Fruit fly (Drosophila melanogaster) whole organism, embryonic: Measurements from ENCODE around the gene wcy.

Experiments
- CG10321 ChIP-seq: fragments of 200-800 bp; sonication (Bioruptor generic); IDR thresholded peaks from 2 replicates; pipeline ENCODE4 v1.3.6; 2022; ENCODE audit warnings: missing biosample characterization, missing genetic modification characterization
- CG16779 ChIP-seq: fragments of 200-800 bp; sonication (Bioruptor generic); IDR thresholded peaks from 2 replicates; pipeline ENCODE4 v1.3.6; 2022; ENCODE audit warnings: missing biosample characterization, missing genetic modification characterization
- CG4820 ChIP-seq: fragments of 200-800 bp; sonication (Bioruptor generic); optimal IDR thresholded peaks from 3 replicates; lab custom pipeline; 2016; ENCODE audit warnings: missing biosample characterization, missing genetic modification characterization
- CG7271 ChIP-seq: fragments of 200-800 bp; sonication (Bioruptor generic); optimal IDR thresholded peaks from 2 replicates; lab custom pipeline; 2018; ENCODE audit warnings: missing biosample characterization, mild to moderate bottlenecking, missing genetic modification characterization, moderate library complexity
- CG9817 ChIP-seq: fragments of 200-800 bp; sonication (Bioruptor generic); optimal IDR thresholded peaks from 2 replicates; lab custom pipeline; 2018; ENCODE audit warnings: missing biosample characterization, mild to moderate bottlenecking, missing genetic modification characterization, moderate library complexity
- Dek ChIP-seq: fragments of 200-800 bp; sonication (Bioruptor generic); optimal IDR thresholded peaks from 3 replicates; lab custom pipeline; 2019; ENCODE audit warnings: missing biosample characterization, mild to moderate bottlenecking, missing genetic modification characterization, moderate library complexity
- Hr39 ChIP-seq: fragments of >200 bp; optimal IDR thresholded peaks from 2 replicates; lab custom pipeline; 2017
- YL-1 ChIP-seq: fragments of 200-800 bp; sonication (Bioruptor generic); optimal IDR thresholded peaks from 3 replicates; lab custom pipeline; 2017; ENCODE audit warnings: missing biosample characterization, mild to moderate bottlenecking, missing genetic modification characterization
- cad ChIP-seq: fragments of >200 bp; optimal IDR thresholded peaks from 2 replicates; lab custom pipeline; 2017; ENCODE audit warnings: missing biosample characterization, missing genetic modification characterization

DNA sequence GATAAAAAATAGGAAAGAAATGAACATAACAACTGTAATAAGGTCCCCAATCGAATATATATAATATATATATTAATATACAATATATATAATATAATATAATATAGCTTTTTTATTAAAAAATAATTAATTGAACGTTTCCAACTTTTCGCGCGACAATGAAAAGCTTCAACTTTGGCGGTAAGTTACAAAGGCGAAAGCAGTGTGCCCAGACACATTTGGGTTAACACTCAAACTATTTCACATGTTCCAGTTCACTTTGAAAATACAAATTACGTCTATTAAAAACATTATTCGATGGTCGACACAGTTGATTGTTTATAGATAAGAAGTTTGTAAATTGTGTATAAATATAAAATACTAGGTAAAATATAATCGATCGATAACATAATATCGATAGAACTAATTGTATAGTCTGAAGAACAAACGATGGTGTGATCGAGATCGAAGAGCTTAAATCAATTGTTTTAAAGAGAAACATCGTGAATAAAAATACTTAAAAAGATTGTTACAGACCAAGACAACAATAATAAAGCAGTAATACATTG lies 28.5 kb upstream of the wcy start:
- no peak for TF ChIP-seq YL-1
- no peak for TF ChIP-seq Dek
- TF ChIP-seq CG7271 (tag; lab: Kevin White, UChicago), result no peak
- no peak for TF ChIP-seq cad (GFP tag; lab: Kevin White, UChicago)
- TF ChIP-seq CG4820 (GFP tag; lab: Kevin White, UChicago), result no peak
- no peak for TF ChIP-seq CG16779 (GFP tag; lab: Robert Waterston, UW)
- TF ChIP-seq CG9817 (tag; lab: Kevin White, UChicago), result no peak
- TF ChIP-seq Hr39, result no peak
- no peak for TF ChIP-seq CG10321 (GFP tag; lab: Robert Waterston, UW)
